Fruit fly (Drosophila melanogaster): Measurements from ENCODE around the gene Nfs1.

The Nfs1 gene

DNA sequence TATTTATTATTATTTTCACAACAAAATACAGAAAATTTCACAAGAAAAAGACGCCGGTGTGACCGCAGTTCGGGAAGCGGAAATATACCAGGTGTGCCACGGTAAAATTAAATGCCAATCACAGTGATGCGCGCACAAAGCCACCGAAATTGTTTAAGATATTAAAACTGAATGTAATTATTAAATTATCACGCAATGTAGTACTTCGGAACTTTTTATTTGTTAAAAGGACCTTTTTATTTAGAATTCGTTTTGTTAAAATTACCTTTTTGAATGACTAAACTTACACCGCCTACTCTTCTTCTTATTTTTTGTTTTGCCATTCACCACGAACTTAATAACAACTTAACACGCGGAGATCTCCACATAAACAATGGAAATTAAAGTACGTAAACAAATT, 11.5 kb upstream of the Nfs1 start, which contains the start of the genes CG6686 and CG34163 (continued):
- TF ChIP-seq Dad (GFP tag; optimal IDR thresholded peaks at IDR 0.05) (peak; percentile 48), CG17359 (tag; optimal IDR thresholded peaks at IDR 0.05) (peak; percentile 35), Ets65A (GFP tag) (peak; percentile 91), btn (GFP tag; optimal IDR thresholded peaks at IDR 0.05) (no peak), CG8290 (GFP tag; optimal IDR thresholded peaks at IDR 0.05) (no peak), CG8290 (tag; optimal IDR thresholded peaks at IDR 0.05) (no peak), Atf3 (GFP tag; optimal IDR thresholded peaks at IDR 0.05) (no peak), CG1024 (GFP tag; IDR thresholded peaks at IDR 0.05) (no peak), CG14710 (tag; optimal IDR thresholded peaks at IDR 0.05) (peak; percentile 83), Mes4 (GFP tag; optimal IDR thresholded peaks at IDR 0.05) (no peak), CG4328 (GFP tag; optimal IDR thresholded peaks at IDR 0.05) (peak; percentile 29), Xrp1 (GFP tag; IDR thresholded peaks at IDR 0.05) (peak; percentile 27; the same call in 1 of the 2 replicates), CG15011 (GFP tag; optimal IDR thresholded peaks at IDR 0.05) (no peak), CG18476 (GFP tag; optimal IDR thresholded peaks at IDR 0.05) (peak; percentile 35), grau (tag; optimal IDR thresholded peaks at IDR 0.05) (peak; percentile 33), CG12391 (tag; optimal IDR thresholded peaks at IDR 0.05) (peak; percentile 59), otp (GFP tag; IDR thresholded peaks at IDR 0.05) (no peak), dmrt11E (tag; optimal IDR thresholded peaks at IDR 0.05) (peak; percentile 35), jing (GFP tag; optimal IDR thresholded peaks at IDR 0.05) (no peak), CG12219 (GFP tag; optimal IDR thresholded peaks at IDR 0.05) (no peak), Camta (GFP tag; optimal IDR thresholded peaks at IDR 0.05) (peak; percentile 51), CG12155 (GFP tag; optimal IDR thresholded peaks at IDR 0.05) (peak; percentile 15), stc (GFP tag; IDR thresholded peaks at IDR 0.05) (0 out of 2 replicates have a peak, but pooled peaks have one; percentile 18), sima (GFP tag; optimal IDR thresholded peaks at IDR 0.05) (no peak), bbx (GFP tag; IDR thresholded peaks at IDR 0.05; ENCODE audit: partially characterized antibody) (no peak), B-H2 (GFP tag; optimal IDR thresholded peaks at IDR 0.05) (peak; percentile 36), schlank (tag; optimal IDR thresholded peaks at IDR 0.05) (no peak), wek (GFP tag; optimal IDR thresholded peaks at IDR 0.05) (no peak), zfh1 (GFP tag; IDR thresholded peaks at IDR 0.05) (peak; percentile 49; the same call in 1 of the 3 replicates), sd (tag; optimal IDR thresholded peaks at IDR 0.05) (no peak), Six4 (GFP tag; optimal IDR thresholded peaks at IDR 0.05) (no peak), CG33557 (GFP tag; optimal IDR thresholded peaks at IDR 0.05) (peak; percentile 32), z (GFP tag; IDR thresholded peaks at IDR 0.05) (no peak), CG34376 (GFP tag; optimal IDR thresholded peaks at IDR 0.05) (peak; percentile 17), vfl (GFP tag; optimal IDR thresholded peaks at IDR 0.05) (peak; percentile 41), CG2116 (GFP tag; optimal IDR thresholded peaks at IDR 0.05) (peak; percentile 63), Hand (GFP tag; optimal IDR thresholded peaks at IDR 0.05) (no peak), tll (GFP tag; optimal IDR thresholded peaks at IDR 0.05) (no peak), hkb (optimal IDR thresholded peaks at IDR 0.05) (no peak), hkb (GFP tag; IDR thresholded peaks at IDR 0.05) (no peak), CG17328 (GFP tag; IDR thresholded peaks at IDR 0.05) (no peak), CG17802 (tag; optimal IDR thresholded peaks at IDR 0.05) (no peak), CG7556 (GFP tag; optimal IDR thresholded peaks at IDR 0.05) (no peak), slou (GFP tag; optimal IDR thresholded peaks at IDR 0.05) (no peak), CG13287 (GFP tag; IDR thresholded peaks at IDR 0.05; ENCODE audit: partially characterized antibody) (no peak), CHES-1-like (GFP tag; optimal IDR thresholded peaks at IDR 0.05) (peak; percentile 63), pzg (GFP tag; optimal IDR thresholded peaks at IDR 0.05) (peak; percentile 63), CG9817 (tag; optimal IDR thresholded peaks at IDR 0.05) (peak; percentile 13), zen (tag; optimal IDR thresholded peaks at IDR 0.05) (peak; percentile 44), Fer3 (tag; optimal IDR thresholded peaks at IDR 0.05) (no peak), CG11695 (GFP tag; IDR thresholded peaks at IDR 0.05) (no peak), CG30020 (tag; optimal IDR thresholded peaks at IDR 0.05) (peak; percentile 29)

Measured in whole organism, embryonic.